Fruit fly (Drosophila melanogaster) whole organism, embryonic: ENCODE measurements around the gene CG13829.

Source experiments
- ATbp ChIP-seq: fragments of 200-800 bp; sonication (Bioruptor generic); optimal IDR thresholded peaks from 2 replicates; lab custom pipeline; 2017; ENCODE audit warnings: missing biosample characterization, mild to moderate bottlenecking, missing genetic modification characterization, missing genetic modification reagents
- Atf6 ChIP-seq: fragments of 200-800 bp; sonication (Bioruptor generic); IDR thresholded peaks from 2 replicates; pipeline ENCODE4 v1.3.6; 2022; ENCODE audit warnings: missing biosample characterization, missing genetic modification characterization
- CG10147 ChIP-seq: fragments of 200-800 bp; sonication (Bioruptor generic); optimal IDR thresholded peaks from 2 replicates; lab custom pipeline; 2019; ENCODE audit warnings: missing biosample characterization, mild to moderate bottlenecking, missing genetic modification characterization, moderate library complexity
- CG11398 ChIP-seq: fragments of 200-800 bp; sonication (Bioruptor generic); optimal IDR thresholded peaks from 2 replicates; lab custom pipeline; 2016; ENCODE audit warnings: missing biosample characterization, missing genetic modification characterization
- CG12391 ChIP-seq: fragments of 200-800 bp; sonication (Bioruptor generic); optimal IDR thresholded peaks from 3 replicates; lab custom pipeline; 2018; ENCODE audit warnings: missing biosample characterization, mild to moderate bottlenecking, missing genetic modification characterization, moderate library complexity
- CG13123 ChIP-seq: fragments of 200-800 bp; sonication (Bioruptor generic); optimal IDR thresholded peaks from 2 replicates; lab custom pipeline; 2016; ENCODE audit warnings: missing biosample characterization, missing genetic modification characterization
- CG17568 ChIP-seq: fragments of 200-800 bp; sonication (Bioruptor generic); optimal IDR thresholded peaks from 2 replicates; lab custom pipeline; 2018; ENCODE audit warnings: missing biosample characterization, mild to moderate bottlenecking, missing genetic modification characterization, moderate library complexity
- CG17829 ChIP-seq: fragments of 200-800 bp; optimal IDR thresholded peaks from 2 replicates; lab custom pipeline; 2019; ENCODE audit warnings: missing biosample characterization, mild to moderate bottlenecking, missing genetic modification characterization, moderate library complexity
- CG18619 ChIP-seq: fragments of 200-800 bp; sonication (Bioruptor generic); optimal IDR thresholded peaks from 3 replicates; lab custom pipeline; 2017; ENCODE audit warnings: missing biosample characterization, mild to moderate bottlenecking, missing genetic modification characterization
- CG2678 ChIP-seq: fragments of 200-800 bp; sonication (Bioruptor generic); optimal IDR thresholded peaks from 3 replicates; lab custom pipeline; 2019; ENCODE audit warnings: missing biosample characterization, mild to moderate bottlenecking, missing genetic modification characterization, moderate library complexity
- CG33557 ChIP-seq: fragments of 200-800 bp; sonication (Bioruptor generic); optimal IDR thresholded peaks from 2 replicates; lab custom pipeline; 2019; ENCODE audit warnings: missing biosample characterization, mild to moderate bottlenecking, missing genetic modification characterization, moderate library complexity
- CG3995 ChIP-seq: fragments of 200-800 bp; sonication (Bioruptor generic); optimal IDR thresholded peaks from 3 replicates; lab custom pipeline; 2016; ENCODE audit warnings: missing biosample characterization, missing genetic modification characterization
- CG42726 ChIP-seq: fragments of 200-800 bp; sonication (Bioruptor generic); IDR thresholded peaks from 2 replicates; pipeline ENCODE4 v1.3.6; 2022; ENCODE audit warnings: missing biosample characterization, missing genetic modification characterization; ENCODE audit not compliant: partially characterized antibody
- CG5245 ChIP-seq: fragments of 200-800 bp; sonication (Bioruptor generic); optimal IDR thresholded peaks from 3 replicates; lab custom pipeline; 2016; ENCODE audit warnings: missing biosample characterization, missing genetic modification characterization
- CG8359 ChIP-seq: fragments of 200-800 bp; sonication (Bioruptor generic); optimal IDR thresholded peaks from 2 replicates; lab custom pipeline; 2017; ENCODE audit warnings: missing biosample characterization, mild to moderate bottlenecking, missing genetic modification characterization, borderline replicate concordance
- CG9817 ChIP-seq: fragments of 200-800 bp; sonication (Bioruptor generic); optimal IDR thresholded peaks from 2 replicates; lab custom pipeline; 2018; ENCODE audit warnings: missing biosample characterization, mild to moderate bottlenecking, missing genetic modification characterization, moderate library complexity
- CG9876 ChIP-seq: fragments of 200-800 bp; sonication (Bioruptor generic); optimal IDR thresholded peaks from 2 replicates; lab custom pipeline; 2016; ENCODE audit warnings: missing biosample characterization, missing genetic modification characterization
- Doc2 ChIP-seq: fragments of 200-800 bp; sonication (Bioruptor generic); IDR thresholded peaks from 2 replicates; pipeline ENCODE4 v1.3.6; 2022; ENCODE audit warnings: missing biosample characterization, missing genetic modification characterization
- Eip74EF ChIP-seq, 2 experiments: fragments of 200-800 bp in 1 of 2; fragments of >200 bp in 1 of 2; sonication (Bioruptor generic) in 1 of 2; optimal IDR thresholded peaks; 2 replicates each; lab custom pipeline; 2017 to 2019; ENCODE audit warnings: missing biosample characterization in 2 of 2, missing genetic modification characterization in 2 of 2, mild to moderate bottlenecking in 1 of 2, moderate library complexity in 1 of 2
- Hmx ChIP-seq: fragments of 200-800 bp; sonication (Bioruptor generic); optimal IDR thresholded peaks from 2 replicates; lab custom pipeline; 2016; ENCODE audit warnings: missing biosample characterization, missing genetic modification characterization
- NfI ChIP-seq: fragments of 200-800 bp; sonication (Bioruptor generic); optimal IDR thresholded peaks from 3 replicates; lab custom pipeline; 2018; ENCODE audit warnings: missing biosample characterization, mild to moderate bottlenecking, missing genetic modification characterization, moderate library complexity
- Pdp1 ChIP-seq, 2 experiments: fragments of 200-800 bp; sonication (Bioruptor generic); optimal IDR thresholded peaks; 3 replicates each; lab custom pipeline; 2016; ENCODE audit warnings: missing biosample characterization in 2 of 2, missing genetic modification characterization in 2 of 2, mild to moderate bottlenecking in 1 of 2, moderate library complexity in 1 of 2
- Side ChIP-seq: fragments of 200-800 bp; sonication (Bioruptor generic); optimal IDR thresholded peaks from 2 replicates; lab custom pipeline; 2016; ENCODE audit warnings: missing biosample characterization, missing genetic modification characterization
- Sox100B ChIP-seq: fragments of 200-800 bp; sonication (Bioruptor generic); optimal IDR thresholded peaks from 3 replicates; lab custom pipeline; 2018; ENCODE audit warnings: missing biosample characterization, mild to moderate bottlenecking, missing genetic modification characterization
- Vsx1 ChIP-seq: fragments of 200-800 bp; sonication (Bioruptor generic); optimal IDR thresholded peaks from 2 replicates; lab custom pipeline; 2017; ENCODE audit warnings: missing biosample characterization, mild to moderate bottlenecking, missing genetic modification characterization, missing genetic modification reagents
- ab ChIP-seq: fragments of 200-800 bp; sonication (Bioruptor generic); optimal IDR thresholded peaks from 2 replicates; lab custom pipeline; 2016; ENCODE audit warnings: missing biosample characterization, missing genetic modification characterization
- ara ChIP-seq: fragments of 200-800 bp; sonication (Bioruptor generic); IDR thresholded peaks from 2 replicates; pipeline ENCODE4 v1.3.6; 2022; ENCODE audit warnings: missing biosample characterization, missing genetic modification characterization
- ato ChIP-seq: fragments of 200-800 bp; sonication (Bioruptor generic); IDR thresholded peaks from 2 replicates; pipeline ENCODE4 v1.3.6; 2022; ENCODE audit warnings: missing biosample characterization, missing genetic modification characterization; ENCODE audit not compliant: partially characterized antibody
- cg ChIP-seq: fragments of 200-800 bp; sonication (Bioruptor generic); optimal IDR thresholded peaks from 3 replicates; lab custom pipeline; 2019; ENCODE audit warnings: missing biosample characterization, mild to moderate bottlenecking, missing genetic modification characterization, moderate library complexity
- chif ChIP-seq, 2 experiments: fragments of 200-800 bp; sonication (Bioruptor generic); optimal IDR thresholded peaks; 3 replicates each; lab custom pipeline; 2016; ENCODE audit warnings: missing biosample characterization in 2 of 2, missing genetic modification characterization in 2 of 2
- emc ChIP-seq: fragments of 200-800 bp; sonication (Bioruptor generic); optimal IDR thresholded peaks from 2 replicates; lab custom pipeline; 2016; ENCODE audit warnings: missing biosample characterization, missing genetic modification characterization
- fu2 ChIP-seq: fragments of 200-800 bp; sonication (Bioruptor generic); optimal IDR thresholded peaks from 2 replicates; lab custom pipeline; 2016; ENCODE audit warnings: missing biosample characterization, missing genetic modification characterization
- gfzf ChIP-seq: fragments of 200-800 bp; sonication (Bioruptor generic); optimal IDR thresholded peaks from 2 replicates; lab custom pipeline; 2016; ENCODE audit warnings: missing biosample characterization, mild to moderate bottlenecking, missing genetic modification characterization, moderate library complexity
- gro ChIP-seq: fragments of 200-800 bp; sonication (Bioruptor generic); optimal IDR thresholded peaks from 2 replicates; lab custom pipeline; 2016; ENCODE audit warnings: missing biosample characterization, missing genetic modification characterization
- h ChIP-seq: fragments of >200 bp; optimal IDR thresholded peaks from 2 replicates; lab custom pipeline; 2017
- jigr1 ChIP-seq: fragments of 200-800 bp; sonication (Bioruptor generic); IDR thresholded peaks from 3 replicates; pipeline ENCODE4 v1.3.6; 2022; ENCODE audit warnings: missing biosample characterization, missing genetic modification characterization
- lab ChIP-seq: fragments of 200-800 bp; sonication (Bioruptor generic); optimal IDR thresholded peaks from 3 replicates; lab custom pipeline; 2017; ENCODE audit warnings: missing biosample characterization, missing genetic modification characterization, mild to moderate bottlenecking, moderate library complexity, missing genetic modification reagents
- lbe ChIP-seq: fragments of 200-800 bp; sonication (Bioruptor generic); optimal IDR thresholded peaks from 2 replicates; lab custom pipeline; 2016; ENCODE audit warnings: missing biosample characterization, mild to moderate bottlenecking, missing genetic modification characterization
- lola ChIP-seq, 3 experiments: fragments of >200 bp in 2 of 3; fragments of 200-800 bp in 1 of 3; sonication (Bioruptor generic) in 1 of 3; optimal IDR thresholded peaks; 2 replicates each; lab custom pipeline; 2017 to 2019; ENCODE audit warnings: missing biosample characterization in 3 of 3, missing genetic modification characterization in 3 of 3, mild to moderate bottlenecking in 1 of 3, moderate library complexity in 1 of 3
- lov ChIP-seq, 2 experiments: fragments of 200-800 bp in 1 of 2; fragments of >200 bp in 1 of 2; sonication (Bioruptor generic) in 1 of 2; IDR thresholded peaks in 1 of 2; optimal IDR thresholded peaks in 1 of 2; 2 replicates in 1 of 2; 3 replicates in 1 of 2; pipeline versions ENCODE4 v1.3.6 to Lab custom; 2017 to 2022; ENCODE audit warnings: missing biosample characterization in 1 of 2, missing genetic modification characterization in 1 of 2
- mam ChIP-seq: fragments of 200-800 bp; sonication (Bioruptor generic); optimal IDR thresholded peaks from 3 replicates; lab custom pipeline; 2016; ENCODE audit warnings: missing biosample characterization, missing genetic modification characterization
- onecut ChIP-seq: fragments of 200-800 bp; sonication (Bioruptor generic); IDR thresholded peaks from 2 replicates; pipeline ENCODE4 v1.3.6; 2022; ENCODE audit warnings: missing biosample characterization, missing genetic modification characterization
- rib ChIP-seq: fragments of 200-800 bp; sonication (Bioruptor generic); IDR thresholded peaks from 2 replicates; pipeline ENCODE4 v1.3.6; 2022; ENCODE audit warnings: missing biosample characterization, missing genetic modification characterization
- seq ChIP-seq: fragments of 200-800 bp; sonication (Bioruptor generic); IDR thresholded peaks from 2 replicates; pipeline ENCODE4 v1.3.6; 2022; ENCODE audit warnings: missing biosample characterization, missing genetic modification characterization
- sisA ChIP-seq: fragments of 200-800 bp; sonication (Bioruptor generic); IDR thresholded peaks from 2 replicates; pipeline ENCODE4 v1.3.6; 2022; ENCODE audit warnings: missing biosample characterization, missing genetic modification characterization
- tna ChIP-seq: fragments of 200-800 bp; sonication (Bioruptor generic); IDR thresholded peaks from 2 replicates; pipeline ENCODE4 v1.3.6; 2022; ENCODE audit warnings: missing biosample characterization, missing genetic modification characterization; ENCODE audit not compliant: partially characterized antibody
- twi ChIP-seq: fragments of 200-800 bp; optimal IDR thresholded peaks from 2 replicates; lab custom pipeline; 2019; ENCODE audit warnings: missing biosample characterization, mild to moderate bottlenecking, missing genetic modification characterization, moderate library complexity
- tx ChIP-seq: fragments of 200-800 bp; sonication (Bioruptor generic); optimal IDR thresholded peaks from 2 replicates; lab custom pipeline; 2016; ENCODE audit warnings: missing biosample characterization, missing genetic modification characterization
- vfl ChIP-seq: fragments of 200-800 bp; sonication (Bioruptor generic); optimal IDR thresholded peaks from 2 replicates; lab custom pipeline; 2016; ENCODE audit warnings: missing biosample characterization, missing genetic modification characterization
- zen ChIP-seq: fragments of 200-800 bp; sonication (Bioruptor generic); optimal IDR thresholded peaks from 3 replicates; lab custom pipeline; 2018; ENCODE audit warnings: missing biosample characterization, mild to moderate bottlenecking, missing genetic modification characterization, moderate library complexity

CG13829 gene

DNA sequence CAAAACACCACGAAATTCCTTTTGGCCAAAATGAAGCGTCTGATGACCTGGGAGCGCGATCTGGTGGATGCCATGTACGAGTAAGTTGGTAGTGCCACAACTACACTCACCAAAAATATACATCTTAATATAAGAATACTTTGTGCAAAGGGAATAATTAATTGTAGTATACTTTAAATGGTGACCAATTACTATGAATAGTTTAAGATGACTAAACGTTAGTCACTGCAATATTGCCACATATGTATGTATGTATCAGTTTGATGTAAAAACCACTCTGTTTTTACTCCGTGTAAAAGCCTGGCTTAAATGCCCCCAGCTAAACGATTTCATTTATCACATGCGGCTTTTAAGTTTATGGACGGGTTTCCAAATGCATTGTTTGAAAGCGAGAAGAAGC, 13.6 kb upstream of the CG13829 start (continued):
- TF ChIP-seq CG13123 (GFP tag; lab: Kevin White, UChicago) = no peak
- no peak for TF ChIP-seq rib (GFP tag; lab: Robert Waterston, UW)
- no peak for TF ChIP-seq CG9876 (GFP tag; lab: Kevin White, UChicago)
- no peak for TF ChIP-seq lab (GFP tag; lab: Kevin White, UChicago)
- peak; percentile 8 for TF ChIP-seq CG8359 (GFP tag; lab: Kevin White, UChicago)
- TF ChIP-seq CG5245 (GFP tag; lab: Kevin White, UChicago) = no peak
- TF ChIP-seq ato = no peak
- no peak for TF ChIP-seq lov (optimal IDR thresholded peaks at IDR 0.05; lab: Kevin White, UChicago)
- TF ChIP-seq lov (GFP tag; IDR thresholded peaks at IDR 0.05; lab: Robert Waterston, UW) = no peak
- peak; percentile 64 for TF ChIP-seq CG2678 (tag; lab: Kevin White, UChicago)
- no peak for TF ChIP-seq Vsx1
- no peak for TF ChIP-seq CG17568 (GFP tag; lab: Kevin White, UChicago)
- TF ChIP-seq lola (GFP tag; optimal IDR thresholded peaks at IDR 0.05; lab: Kevin White, UChicago) = peak in 1 of 3 experiments; percentile 60
- TF ChIP-seq CG9817 (tag; lab: Kevin White, UChicago) = no peak
- no peak for TF ChIP-seq ara (GFP tag; lab: Robert Waterston, UW)
- TF ChIP-seq mam (GFP tag; lab: Kevin White, UChicago) = no peak
- no peak for TF ChIP-seq gfzf (GFP tag; lab: Kevin White, UChicago)
- no peak for TF ChIP-seq vfl (GFP tag; lab: Kevin White, UChicago)
- TF ChIP-seq Side = no peak
- TF ChIP-seq tna (GFP tag; lab: Robert Waterston, UW) = no peak
- peak in 1 of 2 experiments; percentile 22 for TF ChIP-seq Pdp1 (GFP tag; optimal IDR thresholded peaks at IDR 0.05; lab: Kevin White, UChicago)
- TF ChIP-seq Doc2 (GFP tag; lab: Robert Waterston, UW) = no peak
- 0 out of 2 replicates have a peak, but pooled peaks have one; percentile 14 for TF ChIP-seq seq (GFP tag; lab: Robert Waterston, UW)
- TF ChIP-seq lbe (GFP tag; lab: Kevin White, UChicago) = no peak
- TF ChIP-seq CG33557 (GFP tag; lab: Kevin White, UChicago) = no peak
- TF ChIP-seq gro = no peak
- no peak for TF ChIP-seq Atf6 (GFP tag; lab: Robert Waterston, UW)
- no peak for TF ChIP-seq CG17829 (tag; lab: Kevin White, UChicago)
- peak in 1 of 2 experiments; percentile 17 for TF ChIP-seq chif (GFP tag; optimal IDR thresholded peaks at IDR 0.05; lab: Kevin White, UChicago)
- TF ChIP-seq Eip74EF (GFP tag; optimal IDR thresholded peaks at IDR 0.05; lab: Kevin White, UChicago) = peak in 1 of 2 experiments; percentile 55
- TF ChIP-seq zen (tag; lab: Kevin White, UChicago) = peak; percentile 2
- TF ChIP-seq CG3995 (GFP tag; lab: Kevin White, UChicago) = no peak
- no peak for TF ChIP-seq ab
- peak; percentile 18 for TF ChIP-seq CG18619
- TF ChIP-seq CG11398 (GFP tag; lab: Kevin White, UChicago) = no peak
- no peak for TF ChIP-seq CG10147 (GFP tag; lab: Kevin White, UChicago)
- no peak for TF ChIP-seq cg (GFP tag; lab: Kevin White, UChicago)
- peak; percentile 31; the same call in 1 of the 2 replicates for TF ChIP-seq sisA (GFP tag; lab: Robert Waterston, UW)
- TF ChIP-seq Sox100B (GFP tag; lab: Kevin White, UChicago) = peak; percentile 33
- peak; percentile 52 for TF ChIP-seq CG12391 (tag; lab: Kevin White, UChicago)
- no peak for TF ChIP-seq CG42726 (GFP tag; lab: Robert Waterston, UW)
- peak; percentile 59 for TF ChIP-seq onecut (GFP tag; lab: Robert Waterston, UW)
- TF ChIP-seq fu2 (GFP tag; lab: Kevin White, UChicago) = no peak
- no peak for TF ChIP-seq Hmx
- no peak for TF ChIP-seq emc (GFP tag; lab: Kevin White, UChicago)
- TF ChIP-seq NfI (GFP tag; lab: Kevin White, UChicago) = peak; percentile 48
- TF ChIP-seq ATbp = peak; percentile 48
- no peak for TF ChIP-seq h (lab: Kevin White, UChicago)
- no peak for TF ChIP-seq tx (GFP tag; lab: Kevin White, UChicago)
- TF ChIP-seq jigr1 (GFP tag; lab: Robert Waterston, UW) = no peak
- no peak for TF ChIP-seq twi (tag; lab: Kevin White, UChicago)
